Worm (Caenorhabditis elegans) whole organism, early embryonic: ENCODE results near the gene gldi-5.

Source experiments
- B0310.2 ChIP-seq: sonication (generic microtip); optimal IDR thresholded peaks from 2 replicates; lab custom pipeline; 2016; ENCODE audit warnings: mild to moderate bottlenecking, missing genetic modification characterization, missing compliant biosample characterization
- aly-1 ChIP-seq: sonication (generic microtip); optimal IDR thresholded peaks from 2 replicates; lab custom pipeline; 2016; ENCODE audit warnings: missing genetic modification characterization, missing compliant biosample characterization
- ama-1 ChIP-seq: fragments of 150-350 bp; optimal IDR thresholded peaks from 2 replicates; lab custom pipeline; 2014
- ceh-13 ChIP-seq: fragments of 200-800 bp; sonication (Bioruptor generic); optimal IDR thresholded peaks from 2 replicates; lab custom pipeline; 2018; ENCODE audit warnings: mild to moderate bottlenecking, missing genetic modification characterization, missing compliant biosample characterization
- ets-7 ChIP-seq: sonication (generic microtip); optimal IDR thresholded peaks from 2 replicates; lab custom pipeline; 2016; ENCODE audit warnings: missing genotype, missing genetic modification characterization, missing compliant biosample characterization
- flt-1 ChIP-seq: fragments of 200-800 bp; sonication (Bioruptor generic); IDR thresholded peaks from 2 replicates; pipeline ENCODE4 v1.3.6; 2022; ENCODE audit warnings: missing genetic modification characterization, missing compliant biosample characterization
- hmg-4 ChIP-seq: fragments of 200-800 bp; sonication (Bioruptor generic); optimal IDR thresholded peaks from 2 replicates; lab custom pipeline; 2018; ENCODE audit warnings: mild to moderate bottlenecking, missing genetic modification characterization, missing compliant biosample characterization
- scrt-1 ChIP-seq: fragments of 200-800 bp; sonication (Bioruptor generic); IDR thresholded peaks from 2 replicates; pipeline ENCODE4 v1.3.6; 2022; ENCODE audit warnings: missing genetic modification characterization, missing compliant biosample characterization
- tbx-11 ChIP-seq: fragments of 200-800 bp; sonication (Bioruptor generic); IDR thresholded peaks from 2 replicates; pipeline ENCODE4 v1.3.6; 2022; ENCODE audit warnings: missing genetic modification characterization, missing compliant biosample characterization
- tbx-37 ChIP-seq: fragments of 200-800 bp; sonication (Bioruptor generic); conservative IDR thresholded peaks from 2 replicates; pipeline ENCODE4 v1.3.6; 2022; ENCODE audit warnings: missing genetic modification reagents, missing genetic modification characterization, missing compliant biosample characterization
- tra-4 ChIP-seq: sonication (generic microtip); optimal IDR thresholded peaks from 2 replicates; lab custom pipeline; 2017; ENCODE audit warnings: missing genetic modification characterization, missing compliant biosample characterization

DNA sequence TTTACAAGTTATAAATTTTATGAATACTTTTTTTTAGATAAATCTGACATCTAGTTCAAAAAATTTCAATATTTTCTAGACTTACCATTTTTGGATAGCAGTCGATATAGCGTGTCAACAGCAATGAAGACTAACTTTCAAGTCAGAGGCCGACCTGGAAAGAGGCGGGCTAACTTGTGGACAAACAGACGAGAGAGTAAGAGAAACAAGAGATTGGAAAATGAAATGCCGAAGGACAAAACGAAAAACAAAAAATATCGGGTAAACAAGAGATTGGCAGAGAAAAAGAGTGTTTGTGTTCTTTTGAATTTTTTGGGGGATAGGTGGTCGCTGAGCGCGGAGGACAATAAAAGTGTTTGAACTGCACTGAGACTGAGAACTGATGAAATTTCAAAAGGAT is 46.9 kb upstream of the gldi-5 start, which contains the start of gene lec-4:
- TF ChIP-seq aly-1 (no peak), ama-1 (no peak), ceh-13 (GFP tag; lab: Kevin White, UChicago) (no peak), scrt-1 (GFP tag; lab: Robert Waterston, UW) (no peak), B0310.2 (tag; lab: Kevin White, UChicago) (no peak), ets-7 (tag; lab: Kevin White, UChicago) (no peak), flt-1 (GFP tag; lab: Robert Waterston, UW) (no peak), tbx-37 (no peak), hmg-4 (no peak), tbx-11 (GFP tag; lab: Robert Waterston, UW) (no peak), tra-4 (tag; lab: Kevin White, UChicago) (no peak)
